Worm (Caenorhabditis elegans) whole organism, mixed stage, embryonic: ENCODE measurements around the gene F09F9.5.

ENCODE experiments used
- ceh-83 ChIP-seq: fragments of 200-800 bp; sonication (Bioruptor generic); optimal IDR thresholded peaks from 2 replicates; lab custom pipeline; 2018; ENCODE audit warnings: mild to moderate bottlenecking, missing genetic modification characterization, missing compliant biosample characterization
- ces-1 ChIP-seq: fragments of 150-350 bp; optimal IDR thresholded peaks from 2 replicates; lab custom pipeline; 2014; ENCODE audit warnings: missing biosample characterization, missing genetic modification reagents, missing genetic modification characterization
- elt-3 ChIP-seq: fragments of 150-350 bp; optimal IDR thresholded peaks from 2 replicates; lab custom pipeline; 2014; ENCODE audit warnings: missing biosample characterization, missing genetic modification characterization
- lin-13 ChIP-seq: fragments of 150-350 bp; optimal IDR thresholded peaks from 2 replicates; lab custom pipeline; 2014; ENCODE audit warnings: missing biosample characterization, missing genetic modification characterization
- lsy-2 ChIP-seq: fragments of 150-350 bp; optimal IDR thresholded peaks from 2 replicates; lab custom pipeline; 2014; ENCODE audit warnings: missing biosample characterization, missing genetic modification characterization
- nhr-12 ChIP-seq: fragments of 150-350 bp; optimal IDR thresholded peaks from 2 replicates; lab custom pipeline; 2014; ENCODE audit warnings: missing biosample characterization, missing genetic modification characterization
- nhr-237 ChIP-seq: fragments of 150-350 bp; optimal IDR thresholded peaks from 2 replicates; lab custom pipeline; 2014; ENCODE audit warnings: missing biosample characterization, missing genetic modification characterization
- snpc-4 ChIP-seq: fragments of 150-350 bp; optimal IDR thresholded peaks from 2 replicates; lab custom pipeline; 2014; ENCODE audit warnings: missing biosample characterization, missing genetic modification characterization
- sptf-1 ChIP-seq: sonication (generic microtip); optimal IDR thresholded peaks from 2 replicates; lab custom pipeline; 2017; ENCODE audit warnings: mild to moderate bottlenecking, missing genetic modification characterization, moderate library complexity, missing compliant biosample characterization
- tbx-8 ChIP-seq: fragments of 200-800 bp; sonication (Bioruptor generic); optimal IDR thresholded peaks from 2 replicates; lab custom pipeline; 2018; ENCODE audit warnings: mild to moderate bottlenecking, missing genetic modification characterization, moderate library complexity, missing compliant biosample characterization
- unc-120 ChIP-seq: sonication (generic microtip); optimal IDR thresholded peaks from 2 replicates; lab custom pipeline; 2017; ENCODE audit warnings: missing genetic modification characterization, missing compliant biosample characterization; ENCODE audit not compliant: poor library complexity, severe bottlenecking
- unc-39 ChIP-seq: fragments of 150-350 bp; optimal IDR thresholded peaks from 2 replicates; lab custom pipeline; 2014; ENCODE audit warnings: missing biosample characterization, missing genetic modification characterization
- unc-62 ChIP-seq: fragments of 150-350 bp; optimal IDR thresholded peaks from 2 replicates; lab custom pipeline; 2014; ENCODE audit warnings: missing biosample characterization, missing genetic modification reagents, missing genetic modification characterization
- ztf-11 ChIP-seq: fragments of 150-350 bp; optimal IDR thresholded peaks from 2 replicates; lab custom pipeline; 2014; ENCODE audit warnings: missing biosample characterization, missing genetic modification characterization

DNA sequence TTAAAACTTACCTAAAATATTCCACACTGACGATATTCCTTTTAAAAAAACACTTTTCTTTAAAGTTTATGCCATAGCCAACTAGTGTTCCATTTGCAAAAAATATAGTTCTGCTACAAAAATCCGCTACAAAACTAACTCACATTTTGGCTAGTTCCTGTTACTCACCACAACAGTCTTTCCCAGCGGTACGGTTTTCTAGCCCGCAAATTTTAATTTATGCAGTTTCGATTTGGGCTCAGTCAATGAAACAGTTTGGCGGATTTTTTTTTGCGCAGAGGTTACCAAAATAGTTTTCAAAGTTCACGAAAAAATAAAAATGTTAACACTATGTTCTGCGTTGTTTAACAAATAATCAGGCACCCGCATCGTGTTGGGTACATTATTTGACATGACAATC lies 16.5 kb upstream of the F09F9.5 start:
- TF ChIP-seq nhr-237 (tag; lab: Kevin White, UChicago): no peak
- TF ChIP-seq elt-3 (tag; lab: Kevin White, UChicago): no peak
- TF ChIP-seq lsy-2 (tag; lab: Kevin White, UChicago): no peak
- TF ChIP-seq snpc-4 (tag; lab: Kevin White, UChicago): no peak
- no peak for TF ChIP-seq unc-62
- no peak for TF ChIP-seq lin-13
- TF ChIP-seq ceh-83 (GFP tag; lab: Kevin White, UChicago): no peak
- no peak for TF ChIP-seq tbx-8 (GFP tag; lab: Kevin White, UChicago)
- TF ChIP-seq nhr-12: no peak
- TF ChIP-seq unc-39 (tag; lab: Kevin White, UChicago): no peak
- no peak for TF ChIP-seq ztf-11 (tag; lab: Kevin White, UChicago)
- TF ChIP-seq sptf-1 (tag; lab: Kevin White, UChicago): no peak
- TF ChIP-seq ces-1 (GFP tag; lab: Kevin White, UChicago): no peak
- TF ChIP-seq unc-120 (tag; lab: Kevin White, UChicago): no peak
